Worm (Caenorhabditis elegans) whole organism, young adult: Measurements from ENCODE around the gene E02C12.19.

Experiments used
- B0035.1 ChIP-seq: sonication (generic microtip); optimal IDR thresholded peaks from 2 replicates; lab custom pipeline; 2016; ENCODE audit warnings: missing genetic modification characterization, mild to moderate bottlenecking, missing compliant biosample characterization, missing genotype, missing genetic modification reagents
- B0336.3 ChIP-seq: fragments of 200-800 bp; sonication (Bioruptor generic); IDR thresholded peaks from 2 replicates; pipeline ENCODE4 v1.3.6; 2022; ENCODE audit warnings: missing genetic modification characterization, missing compliant biosample characterization
- C06A6.2 ChIP-seq: fragments of 200-800 bp; sonication (Bioruptor generic); conservative IDR thresholded peaks from 2 replicates; pipeline ENCODE4 v1.3.6; 2022; ENCODE audit warnings: missing genetic modification characterization, missing compliant biosample characterization
- C17E4.6 ChIP-seq: fragments of 200-800 bp; sonication (Bioruptor generic); IDR thresholded peaks from 2 replicates; pipeline ENCODE4 v1.3.6; 2022; ENCODE audit warnings: missing genetic modification reagents, missing genetic modification characterization, missing compliant biosample characterization
- F37B4.10 ChIP-seq: fragments of 200-800 bp; sonication (Bioruptor generic); IDR thresholded peaks from 2 replicates; pipeline ENCODE4 v1.3.6; 2022; ENCODE audit warnings: missing genetic modification characterization, missing compliant biosample characterization
- F57C9.4 ChIP-seq: sonication (generic microtip); optimal IDR thresholded peaks from 2 replicates; lab custom pipeline; 2017; ENCODE audit warnings: mild to moderate bottlenecking, missing genetic modification characterization, missing compliant biosample characterization
- K11D2.4 ChIP-seq: fragments of 200-800 bp; sonication (Bioruptor generic); IDR thresholded peaks from 2 replicates; pipeline ENCODE4 v1.3.6; 2022; ENCODE audit warnings: missing genetic modification reagents, missing genetic modification characterization, missing compliant biosample characterization
- Y53F4B.3 ChIP-seq: fragments of 200-800 bp; sonication (Bioruptor generic); IDR thresholded peaks from 2 replicates; pipeline ENCODE4 v1.3.6; 2022; ENCODE audit warnings: missing genetic modification reagents, missing genetic modification characterization, missing compliant biosample characterization
- Y56A3A.18 ChIP-seq: fragments of 200-800 bp; sonication (Bioruptor generic); IDR thresholded peaks from 2 replicates; pipeline ENCODE4 v1.3.6; 2022; ENCODE audit warnings: missing genetic modification reagents, missing genetic modification characterization, missing compliant biosample characterization
- Y79H2A.3 ChIP-seq: fragments of 200-800 bp; sonication (Bioruptor generic); conservative IDR thresholded peaks from 2 replicates; pipeline ENCODE4 v1.3.6; 2022; ENCODE audit warnings: missing genetic modification reagents, missing genetic modification characterization, missing compliant biosample characterization
- aptf-2 ChIP-seq: fragments of 200-800 bp; sonication (Bioruptor generic); conservative IDR thresholded peaks from 2 replicates; pipeline ENCODE4 v1.3.6; 2022; ENCODE audit warnings: missing genetic modification reagents, missing genetic modification characterization, missing compliant biosample characterization
- attf-3 ChIP-seq: fragments of 200-800 bp; sonication (Bioruptor generic); conservative IDR thresholded peaks from 2 replicates; pipeline ENCODE4 v1.3.6; 2022; ENCODE audit warnings: missing genetic modification reagents, missing genetic modification characterization, missing compliant biosample characterization
- ceh-79 ChIP-seq: sonication (generic microtip); optimal IDR thresholded peaks from 2 replicates; lab custom pipeline; 2017; ENCODE audit warnings: mild to moderate bottlenecking, missing genetic modification characterization, missing compliant biosample characterization
- ceh-91 ChIP-seq: fragments of 200-800 bp; sonication (Bioruptor generic); IDR thresholded peaks from 2 replicates; pipeline ENCODE4 v1.3.6; 2022; ENCODE audit warnings: missing genetic modification reagents, missing genetic modification characterization, missing compliant biosample characterization
- dpl-1 ChIP-seq: fragments of 150-350 bp; optimal IDR thresholded peaks from 2 replicates; lab custom pipeline; 2014; ENCODE audit warnings: missing biosample characterization, missing genetic modification reagents, missing genetic modification characterization
- egl-18 ChIP-seq: fragments of 200-800 bp; sonication (Bioruptor generic); IDR thresholded peaks from 2 replicates; pipeline ENCODE4 v1.3.6; 2022; ENCODE audit warnings: missing genetic modification reagents, missing genetic modification characterization, missing compliant biosample characterization
- egl-44 ChIP-seq: fragments of 200-800 bp; sonication (Bioruptor generic); IDR thresholded peaks from 2 replicates; pipeline ENCODE4 v1.3.6; 2022; ENCODE audit warnings: missing genetic modification reagents, missing genetic modification characterization, missing compliant biosample characterization
- ets-4 ChIP-seq: fragments of 200-800 bp; sonication (Bioruptor generic); optimal IDR thresholded peaks from 2 replicates; lab custom pipeline; 2018; ENCODE audit warnings: mild to moderate bottlenecking, missing genetic modification characterization, missing compliant biosample characterization
- fkh-3 ChIP-seq: sonication (generic microtip); optimal IDR thresholded peaks from 2 replicates; lab custom pipeline; 2016; ENCODE audit warnings: mild to moderate bottlenecking, missing genetic modification characterization, missing compliant biosample characterization
- gei-17 ChIP-seq: fragments of 200-800 bp; sonication (Bioruptor generic); optimal IDR thresholded peaks from 2 replicates; lab custom pipeline; 2018; ENCODE audit warnings: mild to moderate bottlenecking, missing genetic modification characterization, missing compliant biosample characterization
- hlh-26 ChIP-seq: fragments of 200-800 bp; sonication (Bioruptor generic); conservative IDR thresholded peaks from 2 replicates; pipeline ENCODE4 v1.3.6; 2022; ENCODE audit warnings: missing genetic modification reagents, missing genetic modification characterization, missing compliant biosample characterization
- hmg-1.2 ChIP-seq: fragments of 200-800 bp; sonication (Bioruptor generic); IDR thresholded peaks from 2 replicates; pipeline ENCODE4 v1.3.6; 2022; ENCODE audit warnings: missing genetic modification reagents, missing genetic modification characterization, missing compliant biosample characterization
- hmg-20 ChIP-seq: fragments of 200-800 bp; sonication (Bioruptor generic); IDR thresholded peaks from 2 replicates; pipeline ENCODE4 v1.3.6; 2022; ENCODE audit warnings: missing genetic modification reagents, missing genetic modification characterization, missing compliant biosample characterization
- hrde-1 ChIP-seq: sonication (generic microtip); optimal IDR thresholded peaks from 2 replicates; lab custom pipeline; 2016; ENCODE audit warnings: missing genetic modification characterization, mild to moderate bottlenecking, missing compliant biosample characterization, moderate library complexity, missing genotype, missing genetic modification reagents, borderline replicate concordance
- hsf-1 ChIP-seq: fragments of 200-800 bp; sonication (Bioruptor generic); IDR thresholded peaks from 2 replicates; pipeline ENCODE4 v1.3.6; 2022; ENCODE audit warnings: missing genetic modification reagents, missing genetic modification characterization, missing compliant biosample characterization
- lag-1 ChIP-seq: fragments of 200-800 bp; sonication (Bioruptor generic); IDR thresholded peaks from 2 replicates; pipeline ENCODE4 v1.3.6; 2022; ENCODE audit warnings: missing genetic modification reagents, missing genetic modification characterization, missing compliant biosample characterization
- lir-1 ChIP-seq: fragments of 200-800 bp; sonication (Bioruptor generic); conservative IDR thresholded peaks from 2 replicates; pipeline ENCODE4 v1.3.6; 2022; ENCODE audit warnings: missing genetic modification reagents, missing genetic modification characterization, missing compliant biosample characterization
- mcd-1 ChIP-seq: fragments of 200-800 bp; sonication (Bioruptor generic); IDR thresholded peaks from 2 replicates; pipeline ENCODE4 v1.3.6; 2022; ENCODE audit warnings: missing genetic modification reagents, missing genetic modification characterization, missing compliant biosample characterization
- nfya-2 ChIP-seq: fragments of 200-800 bp; sonication (Bioruptor generic); IDR thresholded peaks from 2 replicates; pipeline ENCODE4 v1.3.6; 2022; ENCODE audit warnings: missing genetic modification reagents, missing genetic modification characterization, missing compliant biosample characterization
- nhr-179 ChIP-seq: sonication (generic microtip); optimal IDR thresholded peaks from 2 replicates; lab custom pipeline; 2016; ENCODE audit warnings: mild to moderate bottlenecking, missing genetic modification characterization, missing compliant biosample characterization
- pbrm-1 ChIP-seq: fragments of 200-800 bp; sonication (Bioruptor generic); IDR thresholded peaks from 2 replicates; pipeline ENCODE4 v1.3.6; 2022; ENCODE audit warnings: missing genetic modification reagents, missing genetic modification characterization, missing compliant biosample characterization
- pha-4 ChIP-seq: fragments of 150-350 bp; sonication (generic microtip); optimal IDR thresholded peaks from 2 replicates; lab custom pipeline; 2014; ENCODE audit warnings: missing biosample characterization, missing genetic modification reagents, missing genetic modification characterization
- rcor-1 ChIP-seq: fragments of 200-800 bp; sonication (Bioruptor generic); IDR thresholded peaks from 2 replicates; pipeline ENCODE4 v1.3.6; 2022; ENCODE audit warnings: missing genetic modification reagents, missing genetic modification characterization, missing compliant biosample characterization
- rpc-1 ChIP-seq, 2 experiments: fragments of 150-350 bp in 1 of 2; sonication (generic microtip) in 1 of 2; optimal IDR thresholded peaks; 2 replicates each; lab custom pipeline; 2014 to 2018; ENCODE audit warnings: missing biosample characterization in 1 of 2, missing genetic modification characterization in 1 of 2, missing genetic modification reagents in 1 of 2, missing genotype in 1 of 2
- sea-2 ChIP-seq: fragments of 200-800 bp; sonication (Bioruptor generic); IDR thresholded peaks from 2 replicates; pipeline ENCODE4 v1.3.6; 2022; ENCODE audit warnings: missing genetic modification characterization, missing compliant biosample characterization
- snpc-1.3 ChIP-seq: sonication (generic microtip); optimal IDR thresholded peaks from 2 replicates; lab custom pipeline; 2017; ENCODE audit warnings: missing genetic modification characterization, mild to moderate bottlenecking, missing compliant biosample characterization, antibody characterized with exemption, moderate library complexity, missing genotype, missing genetic modification reagents; ENCODE audit not compliant: insufficient read depth
- snpc-3.4 ChIP-seq: sonication (generic microtip); optimal IDR thresholded peaks from 2 replicates; lab custom pipeline; 2017; ENCODE audit warnings: missing genetic modification characterization, mild to moderate bottlenecking, missing compliant biosample characterization, antibody characterized with exemption, moderate library complexity, missing genotype, missing genetic modification reagents
- tbp1 ChIP-seq: fragments of 200-800 bp; sonication (Bioruptor generic); optimal IDR thresholded peaks from 2 replicates; lab custom pipeline; 2018; ENCODE audit warnings: mild to moderate bottlenecking, missing genetic modification characterization, missing compliant biosample characterization
- tbx-9 ChIP-seq: sonication (generic microtip); optimal IDR thresholded peaks from 2 replicates; lab custom pipeline; 2016; ENCODE audit warnings: borderline replicate concordance, missing genetic modification characterization, inconsistent platforms, missing compliant biosample characterization
- zfh-2 ChIP-seq: fragments of 200-800 bp; sonication (Bioruptor generic); conservative IDR thresholded peaks from 2 replicates; pipeline ENCODE4 v1.3.6; 2022; ENCODE audit warnings: missing genetic modification reagents, missing genetic modification characterization, missing compliant biosample characterization
- ztf-18 ChIP-seq: sonication (generic microtip); optimal IDR thresholded peaks from 2 replicates; lab custom pipeline; 2016; ENCODE audit warnings: missing genotype, mild to moderate bottlenecking, missing genetic modification characterization, missing compliant biosample characterization
- ztf-22 ChIP-seq: fragments of 200-800 bp; sonication (Bioruptor generic); optimal IDR thresholded peaks from 2 replicates; lab custom pipeline; 2018; ENCODE audit warnings: mild to moderate bottlenecking, missing genetic modification characterization, moderate library complexity, missing compliant biosample characterization
- ztf-26 ChIP-seq: sonication (generic microtip); optimal IDR thresholded peaks from 2 replicates; lab custom pipeline; 2017; ENCODE audit warnings: missing genetic modification characterization, missing compliant biosample characterization
- ztf-28 ChIP-seq: fragments of 200-800 bp; sonication (Bioruptor generic); IDR thresholded peaks from 2 replicates; pipeline ENCODE4 v1.3.6; 2022; ENCODE audit warnings: missing genetic modification reagents, missing genetic modification characterization, missing compliant biosample characterization

Gene E02C12.19

ce11 chrV:9340318-9340717, 36.0 kb downstream of the E02C12.19 start (continued):
- peak; percentile 80 for TF ChIP-seq C06A6.2
- peak; percentile 52 for TF ChIP-seq B0336.3
- TF ChIP-seq ets-4 (GFP tag; lab: Kevin White, UChicago), result no peak
- TF ChIP-seq ceh-79 (tag; lab: Kevin White, UChicago), result peak; percentile 52
- no peak for TF ChIP-seq lag-1 (GFP tag; lab: Robert Waterston, UW)
- TF ChIP-seq Y56A3A.18 (GFP tag; lab: Robert Waterston, UW), result peak; percentile 94
- peak; percentile 28; the same call in 1 of the 2 replicates for TF ChIP-seq ztf-28 (GFP tag; lab: Robert Waterston, UW)
- no peak for TF ChIP-seq nhr-179 (tag; lab: Kevin White, UChicago)
- no peak for TF ChIP-seq ztf-22 (GFP tag; lab: Kevin White, UChicago)
- no peak for TF ChIP-seq dpl-1
- no peak; the same call in 1 of the 2 replicates for TF ChIP-seq rcor-1 (GFP tag; lab: Robert Waterston, UW)
- TF ChIP-seq egl-18 (GFP tag; lab: Robert Waterston, UW), result no peak
- TF ChIP-seq C17E4.6, result peak; percentile 54; the same call in 1 of the 2 replicates
- TF ChIP-seq snpc-1.3 (tag; lab: Kevin White, UChicago), result no peak
- peak; percentile 92 for TF ChIP-seq Y79H2A.3
- no peak for TF ChIP-seq gei-17 (GFP tag; lab: Kevin White, UChicago)
- no peak for TF ChIP-seq ztf-26
- no peak for TF ChIP-seq snpc-3.4 (tag; lab: Kevin White, UChicago)
- TF ChIP-seq F57C9.4 (tag; lab: Kevin White, UChicago), result no peak
- peak; percentile 87 for TF ChIP-seq K11D2.4 (GFP tag; lab: Robert Waterston, UW)
- TF ChIP-seq hmg-20 (GFP tag; lab: Robert Waterston, UW), result 0 out of 2 replicates have a peak, but pooled peaks have one; percentile 54
- no peak for TF ChIP-seq pha-4
- TF ChIP-seq attf-3, result 0 out of 2 replicates have a peak, but pooled peaks have one; percentile 13
- TF ChIP-seq nfya-2, result peak; percentile 81
- no peak for TF ChIP-seq hlh-26
- 0 out of 2 replicates have a peak, but pooled peaks have one; percentile 4 for TF ChIP-seq zfh-2 (GFP tag; lab: Robert Waterston, UW)
- no peak for TF ChIP-seq ztf-18 (tag; lab: Kevin White, UChicago)
- no peak for TF ChIP-seq tbx-9 (tag; lab: Kevin White, UChicago)
- no peak for TF ChIP-seq hrde-1 (tag; lab: Kevin White, UChicago)
- TF ChIP-seq B0035.1, result no peak
- TF ChIP-seq ceh-91 (GFP tag; lab: Robert Waterston, UW), result peak; percentile 59; the same call in 1 of the 2 replicates
- TF ChIP-seq lir-1 (GFP tag; lab: Robert Waterston, UW), result no peak
- TF ChIP-seq fkh-3 (tag; lab: Kevin White, UChicago), result no peak
- no peak for TF ChIP-seq rpc-1 (optimal IDR thresholded peaks at IDR 0.05; lab: Kevin White, UChicago)
- TF ChIP-seq rpc-1 (tag; optimal IDR thresholded peaks at IDR 0.05; lab: Kevin White, UChicago), result no peak
- TF ChIP-seq Y53F4B.3, result peak; percentile 36; the same call in 1 of the 2 replicates
- TF ChIP-seq mcd-1, result peak; percentile 49; the same call in 1 of the 2 replicates
- TF ChIP-seq tbp1 (GFP tag; lab: Kevin White, UChicago), result no peak
- 0 out of 2 replicates have a peak, but pooled peaks have one; percentile 27 for TF ChIP-seq aptf-2 (GFP tag; lab: Robert Waterston, UW)

- TF ChIP-seq F37B4.10 (GFP tag; lab: Robert Waterston, UW), result peak; percentile 89; the same call in 1 of the 2 replicates
- TF ChIP-seq hsf-1 (GFP tag; lab: Robert Waterston, UW), result peak; percentile 54; the same call in 1 of the 2 replicates
- 0 out of 2 replicates have a peak, but pooled peaks have one; percentile 36 for TF ChIP-seq Y79H2A.3
- peak; percentile 23; the same call in 1 of the 2 replicates for TF ChIP-seq hmg-1.2
- TF ChIP-seq Y56A3A.18 (GFP tag; lab: Robert Waterston, UW), result peak; percentile 42; the same call in 1 of the 2 replicates
- 0 out of 2 replicates have a peak, but pooled peaks have one; percentile 8 for TF ChIP-seq mcd-1
- peak; percentile 24; the same call in 1 of the 2 replicates for TF ChIP-seq egl-44 (GFP tag; lab: Robert Waterston, UW)
- TF ChIP-seq pbrm-1 (GFP tag; lab: Robert Waterston, UW), result 0 out of 2 replicates have a peak, but pooled peaks have one; percentile 46
- 0 out of 2 replicates have a peak, but pooled peaks have one; percentile 64 for TF ChIP-seq sea-2
- TF ChIP-seq rcor-1 (GFP tag; lab: Robert Waterston, UW), result peak; percentile 31; the same call in 1 of the 2 replicates
Observed at ce11 chrV:9339292-9339691, 37.0 kb downstream of the E02C12.19 start.
